Worm (Caenorhabditis elegans): ENCODE data around the gene hphd-1.

hphd-1 gene

ce11 chrII:13023518-13023917 lies 27.1 kb upstream of the hphd-1 start:
- TF ChIP-seq nhr-47 (tag; optimal IDR thresholded peaks at IDR 0.05) = no peak
- TF ChIP-seq efl-1 (optimal IDR thresholded peaks at IDR 0.05) = no peak
- peak in 1 of 2 experiments; percentile 82 for TF ChIP-seq efl-1 (GFP tag; optimal IDR thresholded peaks at IDR 0.05 in 1 of 2)

DNA sequence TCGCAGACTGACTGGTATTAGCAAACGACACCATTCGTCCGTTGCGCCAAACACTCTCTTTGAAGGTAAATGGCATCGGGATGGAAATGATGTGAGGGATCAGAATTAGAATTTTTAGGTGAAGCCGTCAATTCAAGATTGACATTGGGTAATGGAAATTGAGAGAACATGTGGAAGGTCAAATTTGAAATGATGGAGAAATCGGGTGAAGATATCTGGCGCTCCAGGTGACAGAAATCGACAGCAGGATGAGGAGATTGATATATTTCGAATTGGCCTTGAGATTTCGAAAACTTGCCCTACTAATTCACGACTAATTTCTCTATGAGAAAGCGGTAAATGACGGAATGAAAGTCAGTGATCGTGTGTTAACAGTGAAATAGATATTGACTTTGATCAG lies 26.2 kb upstream of the hphd-1 start:
- TF ChIP-seq lir-3 (tag; optimal IDR thresholded peaks at IDR 0.05; ENCODE audit: poor library complexity) = no peak
- TF ChIP-seq efl-1 (optimal IDR thresholded peaks at IDR 0.05) = no peak
- peak in 1 of 2 experiments; percentile 4 for TF ChIP-seq efl-1 (GFP tag; optimal IDR thresholded peaks at IDR 0.05 in 1 of 2)
- TF ChIP-seq blmp-1 (tag; optimal IDR thresholded peaks at IDR 0.05) = peak; percentile 76

ce11 chrII:13016381-13016780 lies 20.0 kb upstream of the hphd-1 start:
- TF ChIP-seq ceh-82 (tag; optimal IDR thresholded peaks at IDR 0.05) (peak; percentile 2 to 55 (median 37)), ceh-88 (GFP tag; IDR thresholded peaks at IDR 0.05) (peak; percentile 69), mep-1 (tag; optimal IDR thresholded peaks at IDR 0.05) (peak; percentile 22), rnt-1 (tag; optimal IDR thresholded peaks at IDR 0.05) (peak; percentile 79), elt-2 (tag; optimal IDR thresholded peaks at IDR 0.05) (peak; percentile 47), ceh-8 (GFP tag; optimal IDR thresholded peaks at IDR 0.05) (peak; percentile 57), swsn-7 (tag; optimal IDR thresholded peaks at IDR 0.05) (peak; percentile 97), tbx-2 (tag; optimal IDR thresholded peaks at IDR 0.05) (peak; percentile 72), nhr-71 (tag; optimal IDR thresholded peaks at IDR 0.05) (peak; percentile 83), nhr-11 (tag; optimal IDR thresholded peaks at IDR 0.05) (peak; percentile 18), nhr-47 (tag; optimal IDR thresholded peaks at IDR 0.05) (peak; percentile 92), nhr-20 (tag; optimal IDR thresholded peaks at IDR 0.05) (peak; percentile 38), unc-98 (GFP tag; IDR thresholded peaks at IDR 0.05) (peak; percentile 61), nhr-19 (GFP tag; conservative IDR thresholded peaks at IDR 0.05) (peak; percentile 90), unc-86 (tag; optimal IDR thresholded peaks at IDR 0.05) (peak; percentile 63), grh-1 (GFP tag; IDR thresholded peaks at IDR 0.05) (peak; percentile 94), mab-9 (GFP tag; IDR thresholded peaks at IDR 0.05) (peak; percentile 90), jun-1 (tag; optimal IDR thresholded peaks at IDR 0.05) (peak; percentile 19), nhr-85 (tag) (peak; percentile 83), lin-35 (GFP tag; optimal IDR thresholded peaks at IDR 0.05) (peak; percentile 6 to 32), lin-14 (GFP tag; optimal IDR thresholded peaks at IDR 0.05) (peak; percentile 72), lin-39 (tag; optimal IDR thresholded peaks at IDR 0.05) (peak; percentile 10), nhr-90 (tag; optimal IDR thresholded peaks at IDR 0.05; ENCODE audit: poor library complexity) (peak; percentile 66), dpl-1 (GFP tag; optimal IDR thresholded peaks at IDR 0.05) (peak in 2 of 3 experiments; percentile 0 to 14), dsc-1 (tag; optimal IDR thresholded peaks at IDR 0.05) (peak; percentile 59), xbp-1 (tag; optimal IDR thresholded peaks at IDR 0.05) (peak; percentile 73), efl-1 (optimal IDR thresholded peaks at IDR 0.05) (peak; percentile 19 to 47), efl-1 (GFP tag; optimal IDR thresholded peaks at IDR 0.05 in 1 of 2) (peak; percentile 25 to 80), lsy-2 (tag; optimal IDR thresholded peaks at IDR 0.05) (peak; percentile 40 to 49), snu-23 (GFP tag; optimal IDR thresholded peaks at IDR 0.05) (peak; percentile 51), ztf-11 (tag; optimal IDR thresholded peaks at IDR 0.05) (peak in 1 of 2 experiments; percentile 21), isw-1 (GFP tag; IDR thresholded peaks at IDR 0.05) (peak; percentile 80), irx-1 (tag; optimal IDR thresholded peaks at IDR 0.05) (peak; percentile 52), zip-4 (GFP tag; optimal IDR thresholded peaks at IDR 0.05) (peak; percentile 0), fkh-8 (tag; optimal IDR thresholded peaks at IDR 0.05) (peak; percentile 59)

- no peak for TF ChIP-seq fkh-4 (tag; optimal IDR thresholded peaks at IDR 0.05; ENCODE audit: borderline replicate concordance)
- TF ChIP-seq ztf-4 (tag; optimal IDR thresholded peaks at IDR 0.05) = no peak
- TF ChIP-seq ztf-11 (tag; optimal IDR thresholded peaks at IDR 0.05) = no peak
- TF ChIP-seq snu-23 (GFP tag; optimal IDR thresholded peaks at IDR 0.05) = peak; percentile 45
- no peak for TF ChIP-seq lir-3 (tag; optimal IDR thresholded peaks at IDR 0.05; ENCODE audit: poor library complexity)
- no peak for TF ChIP-seq tbx-2 (tag; optimal IDR thresholded peaks at IDR 0.05)
- peak; percentile 64 for TF ChIP-seq aly-2 (tag; optimal IDR thresholded peaks at IDR 0.05)
- TF ChIP-seq nhr-77 (tag; optimal IDR thresholded peaks at IDR 0.05) = no peak
- peak; percentile 2 for TF ChIP-seq blmp-1 (tag; optimal IDR thresholded peaks at IDR 0.05)
- no peak for TF ChIP-seq mdl-1 (tag; optimal IDR thresholded peaks at IDR 0.05)
- no peak for TF ChIP-seq unc-62 (GFP tag; optimal IDR thresholded peaks at IDR 0.05)
- TF ChIP-seq lin-14 (GFP tag; optimal IDR thresholded peaks at IDR 0.05) = peak; percentile 10
- TF ChIP-seq pag-3 (tag; optimal IDR thresholded peaks at IDR 0.05; ENCODE audit: borderline replicate concordance, insufficient read depth) = no peak
- TF ChIP-seq dpl-1 (GFP tag; optimal IDR thresholded peaks at IDR 0.05) = no peak
- TF ChIP-seq sup-37 (GFP tag; optimal IDR thresholded peaks at IDR 0.05) = no peak
- TF ChIP-seq nhr-20 (tag; optimal IDR thresholded peaks at IDR 0.05) = no peak
- no peak for TF ChIP-seq irx-1 (tag; optimal IDR thresholded peaks at IDR 0.05)
- no peak for TF ChIP-seq elt-3 (tag; optimal IDR thresholded peaks at IDR 0.05)
These were observed 17.6 kb upstream of the hphd-1 start, which contains the start of gene F18A11.5 for ce11 chrII:13013966-13014365. Gene F18A11.5 (minus strand): TSS chrII:13014286.
